Worm (Caenorhabditis elegans): ENCODE data around the gene gmap-3.

DNA sequence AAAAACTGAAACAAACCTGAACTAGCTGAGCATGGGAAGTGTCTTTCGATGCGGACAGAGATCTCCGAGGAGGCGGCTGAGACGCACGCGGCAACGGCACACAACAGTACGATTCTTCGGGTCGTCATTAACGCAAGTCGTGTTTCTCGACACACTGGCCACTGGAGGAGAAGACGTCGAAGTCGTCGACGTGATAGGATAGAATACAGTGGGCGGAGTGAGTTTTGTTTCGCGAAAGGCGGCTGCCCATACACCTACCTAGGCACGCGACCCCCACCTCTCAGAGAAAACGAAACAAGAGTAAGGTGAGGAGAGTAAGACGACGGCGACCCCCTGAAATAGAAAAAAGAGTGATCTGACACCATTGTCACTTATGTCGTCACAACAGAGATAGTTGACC, 6.0 kb downstream of the gmap-3 start, which contains the start of gene gmap-1:
- TF ChIP-seq nhr-76 (tag; optimal IDR thresholded peaks at IDR 0.05) (no peak), pqm-1 (tag; optimal IDR thresholded peaks at IDR 0.05) (no peak), ama-1 (optimal IDR thresholded peaks at IDR 0.05) (peak; percentile 4), nhr-28 (tag; optimal IDR thresholded peaks at IDR 0.05) (no peak), ceh-82 (tag; optimal IDR thresholded peaks at IDR 0.05) (no peak), tbx-2 (tag; optimal IDR thresholded peaks at IDR 0.05) (no peak), nhr-43 (tag; optimal IDR thresholded peaks at IDR 0.05; ENCODE audit: poor library complexity, severe bottlenecking) (peak; percentile 39), fos-1 (tag; optimal IDR thresholded peaks at IDR 0.05) (no peak), ztf-4 (tag; optimal IDR thresholded peaks at IDR 0.05) (no peak), snpc-4 (tag; optimal IDR thresholded peaks at IDR 0.05) (no peak), nhr-25 (tag; optimal IDR thresholded peaks at IDR 0.05) (peak; percentile 80)
